Worm (Caenorhabditis elegans) whole organism, late embryonic: ENCODE measurements around the gene F44E2.6.
A peak's percentile ranks its signal among the peaks of the same experiment; 100 is the strongest.

ENCODE experiments used
- F13H6.1 ChIP-seq: sonication (generic microtip); optimal IDR thresholded peaks from 2 replicates; lab custom pipeline; 2016; ENCODE audit warnings: missing genetic modification characterization, missing compliant biosample characterization
- K02D7.2 ChIP-seq: sonication (generic microtip); optimal IDR thresholded peaks from 2 replicates; lab custom pipeline; 2017; ENCODE audit warnings: mild to moderate bottlenecking, missing genetic modification characterization, missing compliant biosample characterization
- K09A11.1 ChIP-seq: sonication (generic microtip); optimal IDR thresholded peaks from 2 replicates; lab custom pipeline; 2017; ENCODE audit warnings: antibody characterized with exemption, mild to moderate bottlenecking, missing genetic modification characterization, missing compliant biosample characterization; ENCODE audit not compliant: insufficient read depth
- Y22D7AL.16 ChIP-seq: sonication (generic microtip); optimal IDR thresholded peaks from 2 replicates; lab custom pipeline; 2016; ENCODE audit warnings: missing genetic modification characterization, missing compliant biosample characterization
- ahr-1 ChIP-seq: sonication (generic microtip); optimal IDR thresholded peaks from 2 replicates; lab custom pipeline; 2016; ENCODE audit warnings: missing genetic modification characterization, missing compliant biosample characterization
- ama-1 ChIP-seq: fragments of 150-350 bp; optimal IDR thresholded peaks from 2 replicates; lab custom pipeline; 2014
- ceh-14 ChIP-seq: sonication (generic microtip); optimal IDR thresholded peaks from 2 replicates; lab custom pipeline; 2016; ENCODE audit warnings: missing genotype, missing genetic modification characterization, missing compliant biosample characterization
- ceh-18 ChIP-seq: sonication (generic microtip); optimal IDR thresholded peaks from 2 replicates; lab custom pipeline; 2016; ENCODE audit warnings: missing genetic modification characterization, missing compliant biosample characterization
- ceh-19 ChIP-seq: fragments of 200-800 bp; sonication (Bioruptor generic); optimal IDR thresholded peaks from 2 replicates; lab custom pipeline; 2018; ENCODE audit warnings: mild to moderate bottlenecking, missing genetic modification characterization, missing compliant biosample characterization
- ceh-2 ChIP-seq: sonication (generic microtip); optimal IDR thresholded peaks from 2 replicates; lab custom pipeline; 2016; ENCODE audit warnings: missing genotype, missing genetic modification characterization, missing compliant biosample characterization
- ceh-22 ChIP-seq: sonication (generic microtip); optimal IDR thresholded peaks from 2 replicates; lab custom pipeline; 2017; ENCODE audit warnings: missing biosample characterization, missing genetic modification characterization
- ceh-30 ChIP-seq: fragments of 150-350 bp; optimal IDR thresholded peaks from 2 replicates; lab custom pipeline; 2014; ENCODE audit warnings: missing biosample characterization, missing genetic modification characterization
- ceh-31 ChIP-seq: sonication (generic microtip); optimal IDR thresholded peaks from 2 replicates; lab custom pipeline; 2016; ENCODE audit warnings: missing genetic modification characterization, missing compliant biosample characterization
- ceh-34 ChIP-seq: sonication (generic microtip); optimal IDR thresholded peaks from 2 replicates; lab custom pipeline; 2016; ENCODE audit warnings: mild to moderate bottlenecking, missing genetic modification characterization, missing compliant biosample characterization
- ceh-48 ChIP-seq: sonication (generic microtip); optimal IDR thresholded peaks from 2 replicates; lab custom pipeline; 2016; ENCODE audit warnings: missing genetic modification characterization, inconsistent platforms, missing compliant biosample characterization
- elt-2 ChIP-seq: sonication (generic microtip); optimal IDR thresholded peaks from 2 replicates; lab custom pipeline; 2016; ENCODE audit warnings: missing genetic modification reagents, missing genetic modification characterization, missing compliant biosample characterization
- elt-4 ChIP-seq: sonication (generic microtip); optimal IDR thresholded peaks from 2 replicates; lab custom pipeline; 2016; ENCODE audit warnings: missing genetic modification characterization, missing compliant biosample characterization
- ets-4 ChIP-seq: sonication (generic microtip); optimal IDR thresholded peaks from 2 replicates; lab custom pipeline; 2016; ENCODE audit warnings: missing genetic modification characterization, missing compliant biosample characterization
- eyg-1 ChIP-seq: sonication (generic microtip); optimal IDR thresholded peaks from 2 replicates; lab custom pipeline; 2016; ENCODE audit warnings: missing genotype, missing genetic modification characterization, missing compliant biosample characterization
- fax-1 ChIP-seq: sonication (generic microtip); optimal IDR thresholded peaks from 2 replicates; lab custom pipeline; 2016; ENCODE audit warnings: missing genotype, missing genetic modification characterization, missing compliant biosample characterization
- fkh-6 ChIP-seq: sonication (generic microtip); optimal IDR thresholded peaks from 2 replicates; lab custom pipeline; 2016; ENCODE audit warnings: missing genetic modification characterization, missing compliant biosample characterization
- hlh-13 ChIP-seq: fragments of 200-800 bp; sonication (Bioruptor generic); optimal IDR thresholded peaks from 2 replicates; lab custom pipeline; 2018; ENCODE audit warnings: mild to moderate bottlenecking, missing genetic modification characterization, missing compliant biosample characterization
- hlh-15 ChIP-seq: sonication (generic microtip); optimal IDR thresholded peaks from 2 replicates; lab custom pipeline; 2016; ENCODE audit warnings: missing genetic modification characterization, missing compliant biosample characterization
- hlh-30 ChIP-seq: sonication (generic microtip); optimal IDR thresholded peaks from 2 replicates; lab custom pipeline; 2017; ENCODE audit warnings: antibody characterized with exemption, missing genetic modification characterization, missing compliant biosample characterization; ENCODE audit not compliant: insufficient read depth
- hlh-8 ChIP-seq: sonication (generic microtip); optimal IDR thresholded peaks from 2 replicates; lab custom pipeline; 2016; ENCODE audit warnings: missing genotype, missing genetic modification characterization, missing compliant biosample characterization
- lin-11 ChIP-seq: fragments of 200-800 bp; sonication (Bioruptor generic); optimal IDR thresholded peaks from 2 replicates; lab custom pipeline; 2018; ENCODE audit warnings: mild to moderate bottlenecking, missing genetic modification characterization, missing compliant biosample characterization
- mec-3 ChIP-seq: sonication (generic microtip); optimal IDR thresholded peaks from 2 replicates; lab custom pipeline; 2016; ENCODE audit warnings: borderline replicate concordance, missing genetic modification characterization, missing compliant biosample characterization
- nfya-1 ChIP-seq: sonication (generic microtip); optimal IDR thresholded peaks from 2 replicates; lab custom pipeline; 2017; ENCODE audit warnings: missing genetic modification characterization, mild to moderate bottlenecking, missing compliant biosample characterization, antibody characterized with exemption, moderate library complexity
- odd-2 ChIP-seq: sonication (generic microtip); optimal IDR thresholded peaks from 2 replicates; lab custom pipeline; 2017; ENCODE audit warnings: antibody characterized with exemption, mild to moderate bottlenecking, missing genetic modification characterization, missing compliant biosample characterization
- pag-3 ChIP-seq: sonication (generic microtip); optimal IDR thresholded peaks from 2 replicates; lab custom pipeline; 2016; ENCODE audit warnings: missing compliant biosample characterization, missing genetic modification characterization, borderline replicate concordance
- pax-1 ChIP-seq: fragments of 150-350 bp; optimal IDR thresholded peaks from 2 replicates; lab custom pipeline; 2014; ENCODE audit warnings: missing biosample characterization, missing genetic modification characterization
- pha-2 ChIP-seq: sonication (generic microtip); optimal IDR thresholded peaks from 2 replicates; lab custom pipeline; 2017; ENCODE audit warnings: mild to moderate bottlenecking, missing genetic modification characterization, missing compliant biosample characterization
- pros-1 ChIP-seq: fragments of 150-350 bp; optimal IDR thresholded peaks from 2 replicates; lab custom pipeline; 2014; ENCODE audit warnings: missing biosample characterization, missing genetic modification reagents, missing genetic modification characterization
- ref-2 ChIP-seq: sonication (generic microtip); optimal IDR thresholded peaks from 2 replicates; lab custom pipeline; 2016; ENCODE audit warnings: missing genetic modification characterization, missing compliant biosample characterization
- rnt-1 ChIP-seq: sonication (generic microtip); optimal IDR thresholded peaks from 2 replicates; lab custom pipeline; 2016; ENCODE audit warnings: missing genetic modification characterization, missing compliant biosample characterization
- sdc-2 ChIP-seq: sonication (generic microtip); optimal IDR thresholded peaks from 2 replicates; lab custom pipeline; 2016; ENCODE audit warnings: missing genotype, missing genetic modification characterization, missing compliant biosample characterization
- sox-2 ChIP-seq: fragments of 200-800 bp; sonication (Bioruptor generic); IDR thresholded peaks from 2 replicates; pipeline ENCODE4 v1.3.6; 2022; ENCODE audit warnings: missing genetic modification reagents, missing genetic modification characterization, missing compliant biosample characterization
- sox-4 ChIP-seq: sonication (generic microtip); optimal IDR thresholded peaks from 2 replicates; lab custom pipeline; 2017; ENCODE audit warnings: mild to moderate bottlenecking, missing genetic modification characterization, inconsistent platforms, missing compliant biosample characterization
- syd-9 ChIP-seq: sonication (generic microtip); optimal IDR thresholded peaks from 2 replicates; lab custom pipeline; 2016; ENCODE audit warnings: mild to moderate bottlenecking, missing genetic modification characterization, moderate library complexity, missing compliant biosample characterization
- tbx-2 ChIP-seq: sonication (generic microtip); optimal IDR thresholded peaks from 2 replicates; lab custom pipeline; 2016; ENCODE audit warnings: missing genetic modification characterization, missing compliant biosample characterization
- tbx-7 ChIP-seq: sonication (generic microtip); optimal IDR thresholded peaks from 2 replicates; lab custom pipeline; 2016; ENCODE audit warnings: missing genotype, missing genetic modification characterization, missing compliant biosample characterization
- unc-42 ChIP-seq: sonication (generic microtip); optimal IDR thresholded peaks from 2 replicates; lab custom pipeline; 2016; ENCODE audit warnings: missing genotype, missing genetic modification characterization, missing compliant biosample characterization
- unc-55 ChIP-seq: sonication (generic microtip); optimal IDR thresholded peaks from 2 replicates; lab custom pipeline; 2017; ENCODE audit warnings: missing biosample characterization, missing genetic modification reagents, missing genetic modification characterization
- unc-86 ChIP-seq: sonication (generic microtip); optimal IDR thresholded peaks from 2 replicates; lab custom pipeline; 2016; ENCODE audit warnings: missing genetic modification characterization, missing compliant biosample characterization
- zip-5 ChIP-seq: sonication (generic microtip); optimal IDR thresholded peaks from 2 replicates; lab custom pipeline; 2016; ENCODE audit warnings: missing genetic modification characterization, missing compliant biosample characterization
- ztf-16 ChIP-seq: sonication (generic microtip); optimal IDR thresholded peaks from 2 replicates; lab custom pipeline; 2017; ENCODE audit warnings: missing genetic modification characterization, missing compliant biosample characterization

F44E2.6 gene

DNA sequence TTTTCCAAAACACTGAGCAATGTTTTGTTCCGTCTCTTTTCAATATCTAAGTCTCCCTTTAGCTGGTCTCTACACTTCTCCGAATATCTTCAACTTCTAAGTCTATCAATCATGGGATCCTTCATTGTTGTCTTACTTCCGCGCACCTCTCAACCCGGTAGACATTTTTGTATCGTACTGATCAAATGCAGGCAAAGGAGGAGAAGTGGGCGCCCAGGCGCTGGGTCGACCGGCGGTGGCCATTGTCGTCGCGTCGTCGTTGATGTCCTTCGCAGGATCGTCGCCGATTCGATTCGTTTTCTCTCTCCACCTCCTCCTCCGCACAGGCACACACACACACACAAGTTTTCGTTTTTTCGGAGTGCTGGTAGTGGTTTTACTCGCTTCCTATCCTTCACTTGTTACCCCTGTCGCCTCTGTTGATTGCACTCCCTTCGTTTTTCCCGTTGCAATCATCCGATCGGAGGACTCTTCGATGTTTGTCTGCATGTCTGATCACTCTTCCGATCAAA is 43.6 kb downstream of the F44E2.6 start:
- TF ChIP-seq unc-86 (tag; lab: Kevin White, UChicago), result no peak
- TF ChIP-seq elt-4 (tag; lab: Kevin White, UChicago), result peak; percentile 53
- TF ChIP-seq, all 69 proteins: peak for 1

DNA sequence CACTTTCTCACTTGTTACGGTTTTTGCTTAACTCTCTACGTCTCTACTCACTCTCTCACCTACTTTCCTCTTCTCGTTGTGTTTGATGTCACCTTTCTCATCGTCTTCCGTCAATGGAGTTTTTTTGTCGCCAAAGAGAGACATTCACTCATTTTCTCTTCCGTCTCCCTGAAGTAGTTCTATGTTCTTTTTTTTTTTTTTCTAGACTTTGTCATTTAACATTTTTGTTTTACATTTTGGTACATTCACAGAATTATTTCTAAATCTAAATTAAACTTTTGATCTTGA is 44.3 kb downstream of the F44E2.6 start:
- TF ChIP-seq elt-2 (tag; lab: Kevin White, UChicago) (no peak), unc-42 (tag; lab: Kevin White, UChicago) (no peak), rnt-1 (tag; lab: Kevin White, UChicago) (no peak)

DNA sequence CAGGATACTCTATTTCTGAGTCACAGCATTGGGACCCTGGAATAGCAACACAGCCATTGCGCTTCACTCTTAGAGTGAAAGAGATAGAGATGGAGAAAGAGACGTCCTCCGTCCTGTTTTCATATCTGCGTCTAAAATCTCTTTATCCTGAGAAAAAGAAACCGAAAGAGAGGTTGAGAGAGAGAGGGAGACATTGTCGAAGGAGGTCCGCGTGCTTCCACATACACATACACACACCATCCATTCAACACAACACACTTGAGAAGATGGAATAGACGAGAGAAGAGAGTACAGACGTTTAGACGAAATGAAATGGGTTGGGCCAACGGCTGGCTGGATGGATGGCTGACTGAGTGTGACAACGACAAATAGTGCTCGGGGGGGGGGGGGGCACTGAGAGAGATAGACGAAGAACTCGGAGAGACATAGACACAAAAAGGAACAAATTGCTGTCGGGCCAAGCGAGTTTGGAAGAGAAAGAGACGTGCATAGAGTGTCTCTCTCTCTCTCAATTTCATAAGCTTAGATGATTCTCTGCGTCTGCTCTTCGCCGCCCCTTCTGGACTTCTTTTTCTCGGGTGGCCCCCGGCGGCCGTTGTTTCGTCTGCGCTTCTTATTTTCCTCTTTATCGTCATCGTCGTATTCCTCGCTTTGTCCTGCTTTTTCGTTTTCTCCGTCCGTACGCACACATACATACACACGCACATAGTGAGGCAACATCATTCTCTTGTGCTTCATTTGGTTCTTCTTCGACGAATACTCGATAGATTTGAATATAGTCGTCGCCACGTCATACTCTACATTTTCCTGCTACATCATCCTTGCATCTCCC is 44.8 kb downstream of the F44E2.6 start, which contains the start of gene F54F2.6:
TSS of gene F54F2.6 (minus strand) at position 738 of the 832 bp plus-strand sequence.
- TF ChIP-seq ceh-19 (GFP tag; lab: Kevin White, UChicago) (peak; percentile 77), ets-4 (tag; lab: Kevin White, UChicago) (no peak), hlh-13 (GFP tag; lab: Kevin White, UChicago) (no peak), ama-1 (peak; percentile 64), K09A11.1 (tag; lab: Kevin White, UChicago) (peak; percentile 47), ceh-18 (peak; percentile 96), hlh-8 (peak; percentile 60), ceh-31 (tag; lab: Kevin White, UChicago) (peak; percentile 91), ceh-14 (tag; lab: Kevin White, UChicago) (peak; percentile 84), unc-55 (GFP tag; lab: Kevin White, UChicago) (peak; percentile 91), hlh-15 (tag; lab: Kevin White, UChicago) (no peak), pag-3 (tag; lab: Kevin White, UChicago) (no peak), ref-2 (tag; lab: Kevin White, UChicago) (peak; percentile 81), zip-5 (tag; lab: Kevin White, UChicago) (peak; percentile 14), F13H6.1 (tag; lab: Kevin White, UChicago) (peak; percentile 45), syd-9 (peak; percentile 69), ceh-22 (peak; percentile 69), hlh-30 (peak; percentile 88), mec-3 (tag; lab: Kevin White, UChicago) (peak; percentile 27), unc-86 (tag; lab: Kevin White, UChicago) (peak; percentile 57), pros-1 (peak; percentile 78), fax-1 (tag; lab: Kevin White, UChicago) (peak; percentile 50), ceh-2 (tag; lab: Kevin White, UChicago) (peak; percentile 57), elt-2 (tag; lab: Kevin White, UChicago) (peak; percentile 44), ceh-30 (peak; percentile 3), tbx-2 (tag; lab: Kevin White, UChicago) (peak; percentile 80), ceh-48 (tag; lab: Kevin White, UChicago) (peak; percentile 0), unc-42 (tag; lab: Kevin White, UChicago) (peak; percentile 86), ztf-16 (tag; lab: Kevin White, UChicago) (peak; percentile 41), rnt-1 (tag; lab: Kevin White, UChicago) (peak; percentile 60), sox-2 (peak; percentile 56), elt-4 (tag; lab: Kevin White, UChicago) (no peak), Y22D7AL.16 (no peak), ceh-34 (tag; lab: Kevin White, UChicago) (peak; percentile 88), pax-1 (no peak), lin-11 (no peak), tbx-7 (tag; lab: Kevin White, UChicago) (no peak), K02D7.2 (tag; lab: Kevin White, UChicago) (no peak), pha-2 (tag; lab: Kevin White, UChicago) (peak; percentile 76), fkh-6 (no peak), sox-4 (tag; lab: Kevin White, UChicago) (no peak), odd-2 (tag; lab: Kevin White, UChicago) (no peak), ahr-1 (tag; lab: Kevin White, UChicago) (no peak), sdc-2 (peak; percentile 58), nfya-1 (tag; lab: Kevin White, UChicago) (peak; percentile 96), eyg-1 (no peak)
